Fruit fly (Drosophila melanogaster) whole organism, embryonic: ENCODE data around the gene CG15155.
A peak's percentile ranks its signal among the peaks of the same experiment; 100 is the strongest.

Source experiments
- Abd-B ChIP-seq: fragments of 200-800 bp; sonication (Bioruptor generic); optimal IDR thresholded peaks from 2 replicates; lab custom pipeline; 2018; ENCODE audit warnings: missing biosample characterization, mild to moderate bottlenecking, missing genetic modification characterization, moderate library complexity
- Atf3 ChIP-seq: fragments of 200-800 bp; sonication (Bioruptor generic); optimal IDR thresholded peaks from 3 replicates; lab custom pipeline; 2016; ENCODE audit warnings: missing biosample characterization, missing genetic modification characterization
- Awh ChIP-seq: fragments of 200-800 bp; sonication (Bioruptor generic); IDR thresholded peaks from 2 replicates; pipeline ENCODE4, ENCODE4 v1.3.6; 2022; ENCODE audit warnings: missing biosample characterization, missing genetic modification characterization
- Bteb2 ChIP-seq: fragments of 200-800 bp; sonication (Bioruptor generic); optimal IDR thresholded peaks from 2 replicates; lab custom pipeline; 2016; ENCODE audit warnings: missing biosample characterization, missing genetic modification characterization
- CG11093 ChIP-seq: fragments of 200-800 bp; sonication (Bioruptor generic); IDR thresholded peaks from 3 replicates; pipeline ENCODE4 v1.3.6; 2022; ENCODE audit warnings: missing biosample characterization, missing genetic modification characterization
- CG12071 ChIP-seq: fragments of 200-800 bp; sonication (Bioruptor generic); optimal IDR thresholded peaks from 3 replicates; lab custom pipeline; 2018; ENCODE audit warnings: missing biosample characterization, mild to moderate bottlenecking, missing genetic modification characterization
- CG12104 ChIP-seq: fragments of 200-800 bp; sonication (Bioruptor generic); optimal IDR thresholded peaks from 3 replicates; lab custom pipeline; 2016; ENCODE audit warnings: missing biosample characterization, missing genetic modification characterization
- CG13775 ChIP-seq: fragments of 200-800 bp; sonication (Bioruptor generic); optimal IDR thresholded peaks from 3 replicates; lab custom pipeline; 2017; ENCODE audit warnings: missing biosample characterization, mild to moderate bottlenecking, missing genetic modification characterization
- CG16815 ChIP-seq: fragments of 200-800 bp; sonication (Bioruptor generic); optimal IDR thresholded peaks from 3 replicates; lab custom pipeline; 2017; ENCODE audit warnings: missing biosample characterization, mild to moderate bottlenecking, missing genetic modification characterization
- CG17385 ChIP-seq: fragments of 200-800 bp; sonication (Bioruptor generic); optimal IDR thresholded peaks from 3 replicates; lab custom pipeline; 2018; ENCODE audit warnings: missing biosample characterization, mild to moderate bottlenecking, missing genetic modification characterization
- CG18011 ChIP-seq: fragments of 200-800 bp; sonication (Bioruptor generic); optimal IDR thresholded peaks from 2 replicates; lab custom pipeline; 2017; ENCODE audit warnings: missing biosample characterization, missing genetic modification characterization, mild to moderate bottlenecking, moderate library complexity, missing genotype
- CG18619 ChIP-seq: fragments of 200-800 bp; sonication (Bioruptor generic); optimal IDR thresholded peaks from 3 replicates; lab custom pipeline; 2017; ENCODE audit warnings: missing biosample characterization, mild to moderate bottlenecking, missing genetic modification characterization
- CG2120 ChIP-seq: fragments of 200-800 bp; sonication (Bioruptor generic); optimal IDR thresholded peaks from 3 replicates; lab custom pipeline; 2016; ENCODE audit warnings: missing biosample characterization, missing genetic modification characterization
- CG30020 ChIP-seq: fragments of 200-800 bp; optimal IDR thresholded peaks from 2 replicates; lab custom pipeline; 2019; ENCODE audit warnings: missing biosample characterization, mild to moderate bottlenecking, missing genetic modification characterization, moderate library complexity
- CG32532 ChIP-seq: fragments of 200-800 bp; sonication (Bioruptor generic); IDR thresholded peaks from 2 replicates; pipeline ENCODE4 v1.3.6; 2022; ENCODE audit warnings: missing biosample characterization, missing genetic modification characterization
- CG5180 ChIP-seq: fragments of 200-800 bp; sonication (Bioruptor generic); optimal IDR thresholded peaks from 3 replicates; lab custom pipeline; 2017; ENCODE audit warnings: missing biosample characterization, missing genetic modification characterization, mild to moderate bottlenecking, moderate library complexity, missing genetic modification reagents
- CG6175 ChIP-seq: fragments of 200-800 bp; sonication (Bioruptor generic); IDR thresholded peaks from 3 replicates; pipeline ENCODE4 v1.3.6; 2022; ENCODE audit warnings: missing biosample characterization, missing genetic modification characterization
- CG6272 ChIP-seq: fragments of 200-800 bp; sonication (Bioruptor generic); IDR thresholded peaks from 2 replicates; pipeline ENCODE4 v1.3.6; 2022; ENCODE audit warnings: missing biosample characterization, missing genetic modification characterization
- CG7372 ChIP-seq: fragments of 200-800 bp; sonication (Bioruptor generic); IDR thresholded peaks from 2 replicates; pipeline ENCODE4 v1.3.6; 2022; ENCODE audit warnings: missing biosample characterization, missing genetic modification characterization
- CG8089 ChIP-seq: fragments of 200-800 bp; sonication (Bioruptor generic); optimal IDR thresholded peaks from 3 replicates; lab custom pipeline; 2016; ENCODE audit warnings: missing biosample characterization, missing genetic modification characterization
- CG8478 ChIP-seq: fragments of >200 bp; optimal IDR thresholded peaks from 2 replicates; lab custom pipeline; 2018
- CHES-1-like ChIP-seq: fragments of 200-800 bp; sonication (Bioruptor generic); optimal IDR thresholded peaks from 2 replicates; lab custom pipeline; 2016; ENCODE audit warnings: missing biosample characterization, missing genetic modification characterization
- Chrac-16 ChIP-seq: fragments of 200-800 bp; sonication (Bioruptor generic); optimal IDR thresholded peaks from 3 replicates; lab custom pipeline; 2016; ENCODE audit warnings: missing biosample characterization, missing genetic modification characterization
- Ets65A ChIP-seq: fragments of 200-800 bp; sonication (Bioruptor generic); peaks from one replicate; lab custom pipeline; 2016; ENCODE audit warnings: missing biosample characterization, missing genetic modification characterization
- Ets97D ChIP-seq: fragments of 200-800 bp; sonication (Bioruptor generic); optimal IDR thresholded peaks from 3 replicates; lab custom pipeline; 2016; ENCODE audit warnings: missing biosample characterization, missing genetic modification characterization
- Fer3 ChIP-seq: fragments of 200-800 bp; sonication (Bioruptor generic); optimal IDR thresholded peaks from 2 replicates; lab custom pipeline; 2018; ENCODE audit warnings: missing biosample characterization, mild to moderate bottlenecking, missing genetic modification characterization, moderate library complexity
- Gsc ChIP-seq: fragments of 200-800 bp; sonication (Bioruptor generic); IDR thresholded peaks from 2 replicates; pipeline ENCODE4 v1.3.6; 2022; ENCODE audit warnings: missing biosample characterization, missing genetic modification characterization
- HLHmδ ChIP-seq: fragments of 200-800 bp; sonication (Bioruptor generic); optimal IDR thresholded peaks from 2 replicates; lab custom pipeline; 2018; ENCODE audit warnings: missing biosample characterization, mild to moderate bottlenecking, missing genetic modification characterization, moderate library complexity
- Hey ChIP-seq: fragments of 200-800 bp; sonication (Bioruptor generic); optimal IDR thresholded peaks from 3 replicates; lab custom pipeline; 2018; ENCODE audit warnings: missing biosample characterization, mild to moderate bottlenecking, missing genetic modification characterization
- Hmr ChIP-seq: fragments of 200-800 bp; sonication (Bioruptor generic); optimal IDR thresholded peaks from 3 replicates; lab custom pipeline; 2017; ENCODE audit warnings: mild to moderate bottlenecking, missing biosample characterization, missing genetic modification reagents, missing genetic modification characterization
- Hr78 ChIP-seq, 2 experiments: fragments of 200-800 bp in 1 of 2; fragments of >200 bp in 1 of 2; sonication (Bioruptor generic) in 1 of 2; optimal IDR thresholded peaks; 2 replicates each; lab custom pipeline; 2017 to 2019; ENCODE audit warnings: missing biosample characterization in 2 of 2, missing genetic modification characterization in 2 of 2, mild to moderate bottlenecking in 1 of 2, moderate library complexity in 1 of 2
- MESR4 ChIP-seq: fragments of 200-800 bp; sonication (Bioruptor generic); optimal IDR thresholded peaks from 2 replicates; lab custom pipeline; 2018; ENCODE audit warnings: missing biosample characterization, mild to moderate bottlenecking, missing genetic modification characterization, moderate library complexity
- NC2α ChIP-seq: fragments of 200-800 bp; sonication (Bioruptor generic); optimal IDR thresholded peaks from 2 replicates; lab custom pipeline; 2016; ENCODE audit warnings: missing biosample characterization, missing genetic modification characterization
- NfI ChIP-seq: fragments of 200-800 bp; sonication (Bioruptor generic); optimal IDR thresholded peaks from 3 replicates; lab custom pipeline; 2018; ENCODE audit warnings: missing biosample characterization, mild to moderate bottlenecking, missing genetic modification characterization, moderate library complexity
- Opbp ChIP-seq: fragments of 200-800 bp; sonication (Bioruptor generic); IDR thresholded peaks from 3 replicates; pipeline ENCODE4 v1.3.6; 2022; ENCODE audit warnings: missing biosample characterization, missing genetic modification characterization; ENCODE audit not compliant: partially characterized antibody
- Usf ChIP-seq: fragments of 200-800 bp; sonication (Bioruptor generic); optimal IDR thresholded peaks from 2 replicates; lab custom pipeline; 2017; ENCODE audit warnings: missing genotype, missing biosample characterization, missing genetic modification characterization
- aop ChIP-seq: fragments of 200-800 bp; sonication (Bioruptor generic); IDR thresholded peaks from 2 replicates; pipeline ENCODE4 v1.3.6; 2022; ENCODE audit warnings: missing biosample characterization, missing genetic modification characterization
- dan ChIP-seq: fragments of 200-800 bp; sonication (Bioruptor generic); IDR thresholded peaks from 2 replicates; pipeline ENCODE4 v1.3.6; 2022; ENCODE audit warnings: missing biosample characterization, missing genetic modification characterization
- eve ChIP-seq, 2 experiments: fragments of >200 bp; optimal IDR thresholded peaks; 2 replicates each; lab custom pipeline; 2017; ENCODE audit warnings: missing biosample characterization in 2 of 2, missing genetic modification characterization in 2 of 2
- grn ChIP-seq: fragments of 200-800 bp; sonication (Bioruptor generic); optimal IDR thresholded peaks from 3 replicates; lab custom pipeline; 2017; ENCODE audit warnings: missing biosample characterization, missing genetic modification characterization
- lbe ChIP-seq: fragments of 200-800 bp; sonication (Bioruptor generic); optimal IDR thresholded peaks from 2 replicates; lab custom pipeline; 2016; ENCODE audit warnings: missing biosample characterization, mild to moderate bottlenecking, missing genetic modification characterization
- maf-S ChIP-seq: fragments of 200-800 bp; sonication (Bioruptor generic); optimal IDR thresholded peaks from 2 replicates; lab custom pipeline; 2016; ENCODE audit warnings: missing biosample characterization, missing genetic modification characterization
- otp ChIP-seq: fragments of 200-800 bp; sonication (Bioruptor generic); IDR thresholded peaks from 3 replicates; pipeline ENCODE4, ENCODE4 v1.3.6; 2022; ENCODE audit warnings: missing biosample characterization, missing genetic modification characterization
- pnt ChIP-seq: fragments of 200-800 bp; sonication (Bioruptor generic); optimal IDR thresholded peaks from 3 replicates; lab custom pipeline; 2016; ENCODE audit warnings: missing biosample characterization, missing genetic modification characterization
- pros ChIP-seq: fragments of 200-800 bp; sonication (Bioruptor generic); optimal IDR thresholded peaks from 3 replicates; lab custom pipeline; 2019; ENCODE audit warnings: missing biosample characterization, mild to moderate bottlenecking, missing genetic modification characterization, moderate library complexity
- pum ChIP-seq: fragments of 200-800 bp; sonication (Bioruptor generic); optimal IDR thresholded peaks from 2 replicates; lab custom pipeline; 2016; ENCODE audit warnings: missing biosample characterization, missing genetic modification characterization
- sd ChIP-seq: fragments of 200-800 bp; sonication (Bioruptor generic); optimal IDR thresholded peaks from 3 replicates; lab custom pipeline; 2018; ENCODE audit warnings: missing biosample characterization, mild to moderate bottlenecking, missing genetic modification characterization, moderate library complexity
- sens ChIP-seq: fragments of 200-800 bp; sonication (Bioruptor generic); peaks from one replicate; lab custom pipeline; 2016; ENCODE audit warnings: missing biosample characterization, missing genetic modification characterization
- tin ChIP-seq: fragments of 200-800 bp; sonication (Bioruptor generic); optimal IDR thresholded peaks from 3 replicates; lab custom pipeline; 2016; ENCODE audit warnings: missing biosample characterization, missing genetic modification characterization
- trem ChIP-seq: fragments of 200-800 bp; optimal IDR thresholded peaks from 3 replicates; lab custom pipeline; 2019; ENCODE audit warnings: missing biosample characterization, mild to moderate bottlenecking, missing genetic modification characterization, moderate library complexity
- tup ChIP-seq: fragments of 200-800 bp; sonication (Bioruptor generic); optimal IDR thresholded peaks from 2 replicates; lab custom pipeline; 2016; ENCODE audit warnings: missing biosample characterization, mild to moderate bottlenecking, missing genetic modification characterization, moderate library complexity

Gene CG15155

dm6 chr2L:18148552-18149219, 6.0 kb upstream of the CG15155 start (continued):
- peak; percentile 38 for TF ChIP-seq CG18011 (GFP tag; lab: Kevin White, UChicago)
- TF ChIP-seq sens (GFP tag; lab: Kevin White, UChicago), result peak; percentile 95
- peak; percentile 67 for TF ChIP-seq CHES-1-like (GFP tag; lab: Kevin White, UChicago)
- TF ChIP-seq CG13775 (GFP tag; lab: Kevin White, UChicago), result peak; percentile 33
- peak; percentile 35 for TF ChIP-seq tup (GFP tag; lab: Kevin White, UChicago)
- TF ChIP-seq Hey (tag; lab: Kevin White, UChicago), result peak; percentile 82
- 0 out of 2 replicates have a peak, but pooled peaks have one; percentile 28 for TF ChIP-seq aop (GFP tag; lab: Robert Waterston, UW)
- no peak for TF ChIP-seq CG6272 (GFP tag; lab: Robert Waterston, UW)
- peak; percentile 86 for TF ChIP-seq CG12071 (GFP tag; lab: Kevin White, UChicago)
- no peak for TF ChIP-seq Bteb2 (GFP tag; lab: Kevin White, UChicago)
- peak; percentile 69 for TF ChIP-seq CG17385
- peak; percentile 78 for TF ChIP-seq Awh
- TF ChIP-seq CG32532, result peak; percentile 30; the same call in 1 of the 2 replicates
- TF ChIP-seq Opbp, result no peak
- TF ChIP-seq eve (GFP tag; optimal IDR thresholded peaks at IDR 0.05; lab: Kevin White, UChicago), result peak in 1 of 2 experiments; percentile 64
- TF ChIP-seq CG8089 (GFP tag; lab: Kevin White, UChicago), result peak; percentile 66
- peak; percentile 64 for TF ChIP-seq CG5180 (GFP tag; lab: Kevin White, UChicago)
- peak; percentile 80; the same call in 2 of the 3 replicates for TF ChIP-seq CG6175 (GFP tag; lab: Robert Waterston, UW)
- TF ChIP-seq Atf3 (GFP tag; lab: Kevin White, UChicago), result peak; percentile 4
- TF ChIP-seq otp (GFP tag; lab: Robert Waterston, UW), result peak; percentile 79
- TF ChIP-seq Hr78 (GFP tag; optimal IDR thresholded peaks at IDR 0.05; lab: Kevin White, UChicago), result peak in 1 of 2 experiments; percentile 59
- TF ChIP-seq maf-S (GFP tag; lab: Kevin White, UChicago), result no peak
- TF ChIP-seq Hmr (GFP tag; lab: Kevin White, UChicago), result peak; percentile 85
- TF ChIP-seq pnt (GFP tag; lab: Kevin White, UChicago), result peak; percentile 21
- peak; percentile 80 for TF ChIP-seq grn (GFP tag; lab: Kevin White, UChicago)
- TF ChIP-seq pum, result peak; percentile 25
- peak; percentile 14 for TF ChIP-seq MESR4 (GFP tag; lab: Kevin White, UChicago)
- TF ChIP-seq NfI (GFP tag; lab: Kevin White, UChicago), result peak; percentile 66
- no peak for TF ChIP-seq Usf (GFP tag; lab: Kevin White, UChicago)
- no peak for TF ChIP-seq Ets65A (GFP tag; lab: Kevin White, UChicago)
- no peak for TF ChIP-seq Abd-B (GFP tag; lab: Kevin White, UChicago)
- no peak for TF ChIP-seq CG11093 (GFP tag; lab: Robert Waterston, UW)
- TF ChIP-seq trem (tag; lab: Kevin White, UChicago), result peak; percentile 6
- TF ChIP-seq HLHmδ (GFP tag; lab: Kevin White, UChicago), result peak; percentile 87
- peak; percentile 65 for TF ChIP-seq CG12104 (GFP tag; lab: Kevin White, UChicago)
- no peak for TF ChIP-seq lbe (GFP tag; lab: Kevin White, UChicago)
- peak; percentile 67 for TF ChIP-seq Fer3
- TF ChIP-seq Gsc, result no peak
- no peak for TF ChIP-seq Chrac-16 (GFP tag; lab: Kevin White, UChicago)
- no peak for TF ChIP-seq CG8478
- TF ChIP-seq CG7372, result no peak
- TF ChIP-seq sd (tag; lab: Kevin White, UChicago), result peak; percentile 72
- TF ChIP-seq Ets97D, result no peak
- peak; percentile 38 for TF ChIP-seq CG2120 (GFP tag; lab: Kevin White, UChicago)
- TF ChIP-seq dan, result no peak
- no peak for TF ChIP-seq pros (GFP tag; lab: Kevin White, UChicago)
- no peak for TF ChIP-seq NC2α (GFP tag; lab: Kevin White, UChicago)
- no peak for TF ChIP-seq tin
- peak; percentile 56 for TF ChIP-seq CG18619 (GFP tag; lab: Kevin White, UChicago)
- no peak for TF ChIP-seq CG30020
- TF ChIP-seq CG16815 (GFP tag; lab: Kevin White, UChicago), result no peak
